Worm (Caenorhabditis elegans): ENCODE results near the gene F56F10.2.

ce11 chrX:865214-865613, 5.8 kb downstream of the F56F10.2 start:
- TF ChIP-seq nhr-11 (tag; optimal IDR thresholded peaks at IDR 0.05) (no peak), fos-1 (tag; optimal IDR thresholded peaks at IDR 0.05) (no peak), unc-39 (tag; optimal IDR thresholded peaks at IDR 0.05) (no peak), nhr-10 (tag; optimal IDR thresholded peaks at IDR 0.05) (no peak), nhr-129 (tag; optimal IDR thresholded peaks at IDR 0.05) (peak; percentile 26), elt-3 (tag; optimal IDR thresholded peaks at IDR 0.05) (no peak), blmp-1 (tag; optimal IDR thresholded peaks at IDR 0.05; ENCODE audit: insufficient read depth) (no peak), ama-1 (optimal IDR thresholded peaks at IDR 0.05) (no peak), nhr-237 (tag; optimal IDR thresholded peaks at IDR 0.05) (no peak), skn-1 (tag; optimal IDR thresholded peaks at IDR 0.05) (no peak), nhr-21 (tag; optimal IDR thresholded peaks at IDR 0.05) (no peak), dmd-4 (tag; optimal IDR thresholded peaks at IDR 0.05) (no peak), gmeb-1 (tag; optimal IDR thresholded peaks at IDR 0.05) (no peak)
